Worm (Caenorhabditis elegans): ENCODE data around the gene F32G8.3.

Gene F32G8.3

ce11 chrV:10525902-10526301 lies 29.2 kb downstream of the F32G8.3 start, which contains the start of the genes C35A5.8 and hda-11 (continued):
- no peak for TF ChIP-seq C17E4.6 (GFP tag; IDR thresholded peaks at IDR 0.05)
- peak; percentile 57 for TF ChIP-seq zim-3 (tag; optimal IDR thresholded peaks at IDR 0.05)
- no peak for TF ChIP-seq nhr-27 (tag; optimal IDR thresholded peaks at IDR 0.05)
- no peak for TF ChIP-seq nhr-90 (tag; optimal IDR thresholded peaks at IDR 0.05)
- TF ChIP-seq dpl-1 (GFP tag; optimal IDR thresholded peaks at IDR 0.05): no peak
- TF ChIP-seq let-607 (tag; optimal IDR thresholded peaks at IDR 0.05): peak in 1 of 2 experiments; percentile 49
- peak; percentile 78 for TF ChIP-seq unc-130 (GFP tag; optimal IDR thresholded peaks at IDR 0.05)
- TF ChIP-seq B0019.2 (GFP tag; conservative IDR thresholded peaks at IDR 0.05): no peak
- no peak for TF ChIP-seq sea-2 (GFP tag; IDR thresholded peaks at IDR 0.05)
- peak; percentile 54; the same call in 1 of the 2 replicates for TF ChIP-seq bed-2 (GFP tag; IDR thresholded peaks at IDR 0.05)
- peak; percentile 43 for TF ChIP-seq snpc-4 (GFP tag; optimal IDR thresholded peaks at IDR 0.05)
- peak in 2 of 4 experiments; percentile 37 to 57 for TF ChIP-seq snpc-4 (tag; optimal IDR thresholded peaks at IDR 0.05)
- no peak for TF ChIP-seq Y53F4B.3 (GFP tag; IDR thresholded peaks at IDR 0.05)
- TF ChIP-seq pha-4 (tag; optimal IDR thresholded peaks at IDR 0.05): no peak
- TF ChIP-seq attf-3 (GFP tag; conservative IDR thresholded peaks at IDR 0.05): no peak
- TF ChIP-seq efl-1 (GFP tag; optimal IDR thresholded peaks at IDR 0.05): no peak
- no peak for TF ChIP-seq F49E8.2 (tag; optimal IDR thresholded peaks at IDR 0.05; ENCODE audit: insufficient read depth)
- no peak for TF ChIP-seq ztf-28 (GFP tag; IDR thresholded peaks at IDR 0.05)
- TF ChIP-seq ceh-27 (GFP tag; optimal IDR thresholded peaks at IDR 0.05): peak; percentile 85
- no peak for TF ChIP-seq ztf-3 (GFP tag; optimal IDR thresholded peaks at IDR 0.05)
- TF ChIP-seq F37B4.10 (GFP tag; IDR thresholded peaks at IDR 0.05): no peak
- TF ChIP-seq mcd-1 (GFP tag; IDR thresholded peaks at IDR 0.05): peak; percentile 63
- TF ChIP-seq ztf-26 (tag; optimal IDR thresholded peaks at IDR 0.05): no peak
- TF ChIP-seq zfh-2 (GFP tag; conservative IDR thresholded peaks at IDR 0.05): no peak
- peak; percentile 82 for TF ChIP-seq dox-1 (GFP tag; IDR thresholded peaks at IDR 0.05)
- TF ChIP-seq nhr-120 (GFP tag; IDR thresholded peaks at IDR 0.05): no peak
- no peak for TF ChIP-seq T07F8.4 (tag; optimal IDR thresholded peaks at IDR 0.05)
- TF ChIP-seq lsy-27 (tag; optimal IDR thresholded peaks at IDR 0.05; ENCODE audit: borderline replicate concordance, insufficient read depth): no peak
- TF ChIP-seq ets-4 (GFP tag; optimal IDR thresholded peaks at IDR 0.05): no peak

ce11 chrV:10516702-10517101 lies 38.4 kb downstream of the F32G8.3 start:
- TF ChIP-seq die-1 (tag; optimal IDR thresholded peaks at IDR 0.05) (no peak), hmg-1.2 (GFP tag; IDR thresholded peaks at IDR 0.05) (no peak)

ce11 chrV:10514271-10514670 lies 40.9 kb downstream of the F32G8.3 start, which contains the start of gene dmsr-8:
dmsr-8 (minus strand) TSS chrV:10514371.
- TF ChIP-seq egl-18 (GFP tag; IDR thresholded peaks at IDR 0.05) (no peak), Y56A3A.18 (GFP tag; IDR thresholded peaks at IDR 0.05) (no peak), lin-54 (GFP tag; optimal IDR thresholded peaks at IDR 0.05) (no peak), efl-1 (GFP tag; optimal IDR thresholded peaks at IDR 0.05) (no peak), hlh-12 (tag; optimal IDR thresholded peaks at IDR 0.05) (no peak), nhr-179 (tag; optimal IDR thresholded peaks at IDR 0.05) (no peak), lsy-27 (tag; optimal IDR thresholded peaks at IDR 0.05; ENCODE audit: borderline replicate concordance, insufficient read depth) (no peak), atf-7 (tag; optimal IDR thresholded peaks at IDR 0.05) (no peak), madf-8 (GFP tag; conservative IDR thresholded peaks at IDR 0.05) (no peak), F10E7.11 (tag; optimal IDR thresholded peaks at IDR 0.05) (no peak), nfyb-1 (GFP tag; IDR thresholded peaks at IDR 0.05) (no peak), unc-62 (GFP tag; optimal IDR thresholded peaks at IDR 0.05) (no peak), athp-1 (tag; optimal IDR thresholded peaks at IDR 0.05) (no peak), ama-1 (optimal IDR thresholded peaks at IDR 0.05) (no peak), ama-1 (GFP tag; optimal IDR thresholded peaks at IDR 0.05) (no peak), B0336.3 (GFP tag; IDR thresholded peaks at IDR 0.05) (no peak), ztf-18 (tag; optimal IDR thresholded peaks at IDR 0.05) (no peak), mcd-1 (GFP tag; IDR thresholded peaks at IDR 0.05) (no peak), lir-1 (GFP tag; conservative IDR thresholded peaks at IDR 0.05) (no peak), madf-10 (tag; optimal IDR thresholded peaks at IDR 0.05) (no peak)
